Fruit fly (Drosophila melanogaster) whole organism: ENCODE measurements around the gene Cka.

ENCODE experiments used
- CG8478 ChIP-seq: fragments of >200 bp; optimal IDR thresholded peaks from 2 replicates; lab custom pipeline; 2018; ENCODE audit warnings: inconsistent platforms
- Dll ChIP-seq: fragments of >200 bp; optimal IDR thresholded peaks from 2 replicates; lab custom pipeline; 2017
- EcR ChIP-seq, 2 experiments: fragments of >200 bp; optimal IDR thresholded peaks; 2 replicates each; lab custom pipeline; 2017; ENCODE audit warnings: missing biosample characterization in 2 of 2, missing genetic modification characterization in 2 of 2, missing genetic modification reagents in 2 of 2
- pan ChIP-seq: fragments of >200 bp; optimal IDR thresholded peaks from 2 replicates; lab custom pipeline; 2017
- psq ChIP-seq: fragments of >200 bp; optimal IDR thresholded peaks from 2 replicates; lab custom pipeline; 2017
- usp ChIP-seq: fragments of >200 bp; optimal IDR thresholded peaks from 2 replicates; lab custom pipeline; 2017; ENCODE audit warnings: missing biosample characterization, missing genetic modification characterization, mixed read lengths

- TF ChIP-seq usp (GFP tag; lab: Kevin White, UChicago), result no peak
- TF ChIP-seq Dll (lab: Kevin White, UChicago), result no peak
- no peak for TF ChIP-seq CG8478 (lab: Kevin White, UChicago)
- TF ChIP-seq psq (lab: Kevin White, UChicago), result no peak
- TF ChIP-seq EcR (GFP tag; optimal IDR thresholded peaks at IDR 0.05; lab: Kevin White, UChicago), result no peak
- no peak for TF ChIP-seq pan (lab: Kevin White, UChicago)
Observed at dm6 chr2L:8004072-8004471, 26.4 kb upstream of the Cka start, which contains the start of gene Wwox.
